Worm (Caenorhabditis elegans): ENCODE measurements around the gene mrps-18C.
A peak's percentile ranks its signal among the peaks of the same experiment; 100 is the strongest.

mrps-18C gene

DNA sequence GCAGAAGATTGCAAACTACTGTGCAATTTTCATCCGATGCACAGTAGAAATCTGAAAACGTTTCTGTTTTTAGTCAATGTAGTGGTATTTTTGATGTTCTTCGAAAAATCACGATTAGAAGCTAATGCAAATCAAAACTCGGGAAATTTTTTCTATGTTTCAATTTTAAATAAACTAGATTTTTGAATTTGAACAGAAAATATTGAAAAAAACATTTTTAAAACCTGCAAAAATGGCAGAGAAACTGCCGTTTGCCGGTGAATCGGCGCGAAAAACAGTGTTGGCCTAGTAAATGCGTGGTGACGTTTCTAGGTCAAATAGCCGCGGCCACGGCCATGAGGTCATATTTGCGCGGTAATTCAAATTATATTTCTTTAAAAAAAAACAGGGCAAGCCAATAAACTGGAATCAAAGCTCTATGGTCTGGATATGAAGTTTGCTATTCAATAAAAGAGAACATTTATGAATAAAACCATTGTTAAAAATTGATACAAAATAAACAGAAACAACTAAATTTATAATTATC is 5.2 kb upstream of the mrps-18C start, which contains the start of gene set-2 (continued):
- TF ChIP-seq snpc-1.3 (tag; optimal IDR thresholded peaks at IDR 0.05; ENCODE audit: insufficient read depth) (peak; percentile 60), bed-1 (GFP tag; IDR thresholded peaks at IDR 0.05) (0 out of 2 replicates have a peak, but pooled peaks have one; percentile 79), mcd-1 (GFP tag; IDR thresholded peaks at IDR 0.05) (peak; percentile 83), K11D2.4 (GFP tag; IDR thresholded peaks at IDR 0.05) (peak; percentile 58; the same call in 1 of the 2 replicates), nhr-80 (tag; optimal IDR thresholded peaks at IDR 0.05) (peak; percentile 30), C17E4.6 (GFP tag; IDR thresholded peaks at IDR 0.05) (peak; percentile 59; the same call in 1 of the 2 replicates), repo-1 (tag; optimal IDR thresholded peaks at IDR 0.05) (no peak), lsy-27 (tag; optimal IDR thresholded peaks at IDR 0.05; ENCODE audit: borderline replicate concordance, insufficient read depth) (no peak), B0336.3 (GFP tag; IDR thresholded peaks at IDR 0.05) (peak; percentile 63), dox-1 (GFP tag; IDR thresholded peaks at IDR 0.05) (peak; percentile 90), ceh-27 (GFP tag; optimal IDR thresholded peaks at IDR 0.05) (peak; percentile 88), K12H6.12 (tag; optimal IDR thresholded peaks at IDR 0.05) (peak; percentile 59), hmg-1.2 (GFP tag; IDR thresholded peaks at IDR 0.05) (peak; percentile 48), let-607 (tag; optimal IDR thresholded peaks at IDR 0.05) (peak in 1 of 2 experiments; percentile 32), bed-2 (GFP tag; IDR thresholded peaks at IDR 0.05) (peak; percentile 92), Y95B8A.8 (GFP tag; IDR thresholded peaks at IDR 0.05) (peak; percentile 89), ceh-58 (GFP tag; IDR thresholded peaks at IDR 0.05) (no peak), nhr-90 (tag; optimal IDR thresholded peaks at IDR 0.05) (no peak), Y56A3A.18 (GFP tag; IDR thresholded peaks at IDR 0.05) (no peak), zfh-2 (GFP tag; conservative IDR thresholded peaks at IDR 0.05) (0 out of 2 replicates have a peak, but pooled peaks have one; percentile 30), F22D6.2 (tag; optimal IDR thresholded peaks at IDR 0.05) (peak; percentile 43), aptf-2 (GFP tag; conservative IDR thresholded peaks at IDR 0.05) (0 out of 2 replicates have a peak, but pooled peaks have one; percentile 41), pbrm-1 (GFP tag; IDR thresholded peaks at IDR 0.05) (peak; percentile 65; the same call in 1 of the 2 replicates), ztf-18 (tag; optimal IDR thresholded peaks at IDR 0.05) (peak; percentile 74), tbp1 (GFP tag; optimal IDR thresholded peaks at IDR 0.05) (peak; percentile 48), ZK185.1 (tag; optimal IDR thresholded peaks at IDR 0.05; ENCODE audit: poor library complexity, severe bottlenecking) (peak; percentile 93), egrh-3 (GFP tag; IDR thresholded peaks at IDR 0.05) (peak; percentile 43; the same call in 1 of the 2 replicates), cebp-1 (GFP tag; IDR thresholded peaks at IDR 0.05) (no peak), cebp-1 (tag; optimal IDR thresholded peaks at IDR 0.05) (peak; percentile 67), madf-3 (GFP tag; IDR thresholded peaks at IDR 0.05) (peak; percentile 89), tlf-1 (GFP tag; optimal IDR thresholded peaks at IDR 0.05) (peak; percentile 77), lin-35 (GFP tag; optimal IDR thresholded peaks at IDR 0.05) (peak; percentile 29 to 89 (median 79)), aptf-3 (GFP tag; IDR thresholded peaks at IDR 0.05) (no peak), ekl-4 (GFP tag; IDR thresholded peaks at IDR 0.05) (peak; percentile 65; the same call in 1 of the 2 replicates), ztf-22 (GFP tag; optimal IDR thresholded peaks at IDR 0.05) (no peak), sdz-38 (tag; optimal IDR thresholded peaks at IDR 0.05) (no peak), somi-1 (GFP tag; optimal IDR thresholded peaks at IDR 0.05) (no peak), athp-1 (tag; optimal IDR thresholded peaks at IDR 0.05) (peak; percentile 75), nfyb-1 (GFP tag; IDR thresholded peaks at IDR 0.05) (peak; percentile 76), ccch-3 (GFP tag; optimal IDR thresholded peaks at IDR 0.05) (no peak), F33H1.4 (GFP tag; IDR thresholded peaks at IDR 0.05) (peak; percentile 76), attf-3 (GFP tag; conservative IDR thresholded peaks at IDR 0.05) (peak; percentile 66), rec-8 (tag; optimal IDR thresholded peaks at IDR 0.05) (peak; percentile 52 to 80), let-526 (GFP tag; IDR thresholded peaks at IDR 0.05) (peak; percentile 86), hsf-1 (GFP tag; IDR thresholded peaks at IDR 0.05) (0 out of 2 replicates have a peak, but pooled peaks have one; percentile 19), D2030.7 (GFP tag; IDR thresholded peaks at IDR 0.05) (peak; percentile 80), lin-54 (GFP tag; optimal IDR thresholded peaks at IDR 0.05) (peak; percentile 97)

Data from whole organism, young adult.